Fruit fly (Drosophila melanogaster): ENCODE measurements around the gene CG33253.

CG33253 gene

dm6 chrX:19153288-19154130, 29.7 kb upstream of the CG33253 start (continued):
- no peak for TF ChIP-seq D19A (tag; optimal IDR thresholded peaks at IDR 0.05)
- TF ChIP-seq CG4328 (GFP tag; optimal IDR thresholded peaks at IDR 0.05) = no peak
- no peak for TF ChIP-seq CG14014 (GFP tag; IDR thresholded peaks at IDR 0.05)
- TF ChIP-seq Drgx (GFP tag; IDR thresholded peaks at IDR 0.05) = peak; percentile 28; the same call in 1 of the 2 replicates
- TF ChIP-seq otp (GFP tag; IDR thresholded peaks at IDR 0.05) = peak; percentile 4; the same call in 1 of the 3 replicates
- TF ChIP-seq CG8388 (GFP tag; optimal IDR thresholded peaks at IDR 0.05) = no peak
- TF ChIP-seq tin (GFP tag; optimal IDR thresholded peaks at IDR 0.05) = no peak
- no peak for TF ChIP-seq Camta (GFP tag; optimal IDR thresholded peaks at IDR 0.05)
- no peak for TF ChIP-seq Abd-B (GFP tag; optimal IDR thresholded peaks at IDR 0.05)
- TF ChIP-seq CG18476 (GFP tag; optimal IDR thresholded peaks at IDR 0.05) = no peak
- no peak for TF ChIP-seq CG4404 (GFP tag; IDR thresholded peaks at IDR 0.05)
- no peak for TF ChIP-seq chn (GFP tag; optimal IDR thresholded peaks at IDR 0.05)
- peak; percentile 48 for TF ChIP-seq Nf-YC (tag; optimal IDR thresholded peaks at IDR 0.05)
- TF ChIP-seq CG5180 (GFP tag; optimal IDR thresholded peaks at IDR 0.05) = peak; percentile 6
- peak; percentile 38 for TF ChIP-seq CG1832 (GFP tag; optimal IDR thresholded peaks at IDR 0.05)
- TF ChIP-seq pb (GFP tag; optimal IDR thresholded peaks at IDR 0.05) = no peak
- TF ChIP-seq BtbVII (GFP tag; optimal IDR thresholded peaks at IDR 0.05) = no peak
- TF ChIP-seq CG8359 (GFP tag; optimal IDR thresholded peaks at IDR 0.05; ENCODE audit: borderline replicate concordance) = no peak
- TF ChIP-seq fru (optimal IDR thresholded peaks at IDR 0.05) = no peak
- no peak for TF ChIP-seq Sry-δ (GFP tag; optimal IDR thresholded peaks at IDR 0.05)
- peak; percentile 91 for TF ChIP-seq cwo (GFP tag; optimal IDR thresholded peaks at IDR 0.05)
- peak; percentile 13 for TF ChIP-seq shn (GFP tag; optimal IDR thresholded peaks at IDR 0.05)
- no peak for TF ChIP-seq CG15696 (tag; optimal IDR thresholded peaks at IDR 0.05)
- no peak for TF ChIP-seq CG12391 (tag; optimal IDR thresholded peaks at IDR 0.05)
- no peak for TF ChIP-seq CG31388 (GFP tag; optimal IDR thresholded peaks at IDR 0.05)
- TF ChIP-seq Dek (tag; optimal IDR thresholded peaks at IDR 0.05) = no peak
- TF ChIP-seq HHEX (GFP tag; optimal IDR thresholded peaks at IDR 0.05) = no peak
- no peak for TF ChIP-seq CG6689 (GFP tag; IDR thresholded peaks at IDR 0.05)
- no peak for TF ChIP-seq ap (GFP tag; IDR thresholded peaks at IDR 0.05)
- no peak for TF ChIP-seq tap (tag; optimal IDR thresholded peaks at IDR 0.05)
- no peak for TF ChIP-seq CG12659 (GFP tag; optimal IDR thresholded peaks at IDR 0.05)
- no peak for TF ChIP-seq D (optimal IDR thresholded peaks at IDR 0.05)
- no peak for TF ChIP-seq D (GFP tag; optimal IDR thresholded peaks at IDR 0.05)
- TF ChIP-seq CG3838 (GFP tag; optimal IDR thresholded peaks at IDR 0.05) = no peak
- TF ChIP-seq danr (GFP tag; IDR thresholded peaks at IDR 0.05) = no peak
- TF ChIP-seq CG10654 (GFP tag; optimal IDR thresholded peaks at IDR 0.05) = no peak
- no peak for TF ChIP-seq CG4424 (GFP tag; optimal IDR thresholded peaks at IDR 0.05)
- TF ChIP-seq fd102C (GFP tag; optimal IDR thresholded peaks at IDR 0.05) = no peak
- peak; percentile 51; the same call in 1 of the 4 replicates for TF ChIP-seq Dll (GFP tag; IDR thresholded peaks at IDR 0.05; ENCODE audit: partially characterized antibody)
- TF ChIP-seq usp (GFP tag; optimal IDR thresholded peaks at IDR 0.05) = no peak
- TF ChIP-seq Bgb (GFP tag; IDR thresholded peaks at IDR 0.05; ENCODE audit: partially characterized antibody) = peak; percentile 51; the same call in 1 of the 2 replicates
- no peak for TF ChIP-seq CG30020 (tag; optimal IDR thresholded peaks at IDR 0.05)
- TF ChIP-seq CG32772 (GFP tag; IDR thresholded peaks at IDR 0.05) = no peak
- no peak for TF ChIP-seq Oaz (GFP tag; IDR thresholded peaks at IDR 0.05)
- no peak for TF ChIP-seq Sry-β (GFP tag; optimal IDR thresholded peaks at IDR 0.05)
- TF ChIP-seq salm (tag; optimal IDR thresholded peaks at IDR 0.05) = no peak
- TF ChIP-seq CG3726 (GFP tag; IDR thresholded peaks at IDR 0.05) = no peak
- TF ChIP-seq Xrp1 (GFP tag; IDR thresholded peaks at IDR 0.05) = no peak
- TF ChIP-seq HLH4C (GFP tag; IDR thresholded peaks at IDR 0.05; ENCODE audit: partially characterized antibody) = peak; percentile 28; the same call in 1 of the 3 replicates
- TF ChIP-seq phol (tag; optimal IDR thresholded peaks at IDR 0.05) = no peak

Measured in whole organism, embryonic.